Fruit fly (Drosophila melanogaster) whole organism, prepupa: ENCODE results near the gene MESR3.

ENCODE experiments used
- CG11294 ChIP-seq: fragments of 200-800 bp; sonication (Bioruptor generic); IDR thresholded peaks from 2 replicates; pipeline ENCODE4 v1.3.6; 2022; ENCODE audit warnings: missing biosample characterization, missing genetic modification characterization
- CG15336 ChIP-seq: fragments of 200-800 bp; sonication (Bioruptor generic); IDR thresholded peaks from 2 replicates; pipeline ENCODE4 v1.3.6; 2022; ENCODE audit warnings: missing biosample characterization, missing genetic modification characterization
- CG3032 ChIP-seq: fragments of 200-800 bp; optimal IDR thresholded peaks from 2 replicates; lab custom pipeline; 2019; ENCODE audit warnings: missing biosample characterization, mild to moderate bottlenecking, missing genetic modification characterization, moderate library complexity
- CG6163 ChIP-seq: fragments of 200-800 bp; sonication (Bioruptor generic); IDR thresholded peaks from 3 replicates; pipeline ENCODE4 v1.3.6; 2022; ENCODE audit warnings: missing biosample characterization, missing genetic modification characterization
- CG8119 ChIP-seq: fragments of 200-800 bp; sonication (Bioruptor generic); IDR thresholded peaks from 3 replicates; pipeline ENCODE4 v1.3.6; 2022; ENCODE audit warnings: missing biosample characterization, missing genetic modification characterization
- Eip75B ChIP-seq: fragments of 200-800 bp; sonication (Bioruptor generic); optimal IDR thresholded peaks from 3 replicates; lab custom pipeline; 2016; ENCODE audit warnings: missing biosample characterization, missing genetic modification characterization
- Gug ChIP-seq: fragments of 200-800 bp; sonication (Bioruptor generic); IDR thresholded peaks from 2 replicates; pipeline ENCODE4 v1.3.6; 2022; ENCODE audit warnings: missing biosample characterization, missing genetic modification characterization
- Lpt ChIP-seq: fragments of 200-800 bp; sonication (Bioruptor generic); optimal IDR thresholded peaks from 3 replicates; lab custom pipeline; 2016; ENCODE audit warnings: missing biosample characterization, missing genetic modification characterization
- Met ChIP-seq: fragments of 200-800 bp; sonication (Bioruptor generic); optimal IDR thresholded peaks from 3 replicates; lab custom pipeline; 2016; ENCODE audit warnings: missing biosample characterization, missing genetic modification characterization
- Sox102F ChIP-seq: fragments of 200-800 bp; sonication (Bioruptor generic); optimal IDR thresholded peaks from 2 replicates; lab custom pipeline; 2016; ENCODE audit warnings: missing biosample characterization, mild to moderate bottlenecking, missing genetic modification characterization
- achi ChIP-seq: fragments of 200-800 bp; sonication (Bioruptor generic); optimal IDR thresholded peaks from 3 replicates; lab custom pipeline; 2016; ENCODE audit warnings: missing biosample characterization, missing genetic modification characterization
- esn ChIP-seq: fragments of 200-800 bp; sonication (Bioruptor generic); optimal IDR thresholded peaks from 2 replicates; lab custom pipeline; 2016; ENCODE audit warnings: missing biosample characterization, mild to moderate bottlenecking, missing genetic modification characterization, moderate library complexity
- salr ChIP-seq, 2 experiments: fragments of 200-800 bp; sonication (Bioruptor generic); optimal IDR thresholded peaks; 3 replicates each; lab custom pipeline; 2016 to 2018; ENCODE audit warnings: missing biosample characterization in 2 of 2, missing genetic modification characterization in 2 of 2, mild to moderate bottlenecking in 1 of 2
- spab ChIP-seq: fragments of 200-800 bp; sonication (Bioruptor generic); optimal IDR thresholded peaks from 2 replicates; lab custom pipeline; 2017; ENCODE audit warnings: missing biosample characterization, mild to moderate bottlenecking, missing genetic modification characterization, missing genetic modification reagents

DNA sequence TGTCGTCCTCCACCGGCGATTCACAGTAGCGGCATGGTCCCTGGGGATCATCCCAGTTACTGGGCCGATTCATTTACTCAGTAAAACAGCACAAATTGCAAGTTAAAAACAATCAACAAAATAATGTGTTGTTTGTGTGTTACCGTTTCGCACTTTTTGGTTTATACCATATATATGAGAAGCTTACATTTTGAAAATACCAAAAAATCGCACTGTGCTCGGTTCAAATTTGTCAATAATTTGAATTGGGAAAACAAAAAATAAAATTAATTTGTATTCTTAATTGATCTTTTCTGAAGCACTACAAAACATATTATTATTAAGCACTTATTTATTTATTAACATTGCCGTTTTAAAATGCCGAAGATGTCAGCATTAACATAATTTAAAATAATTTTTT lies 5.0 kb upstream of the MESR3 start, which contains the start of gene Atac2:
- TF ChIP-seq CG11294 (GFP tag; lab: Robert Waterston, UW): no peak
- no peak for TF ChIP-seq esn
- TF ChIP-seq Met (GFP tag; lab: Kevin White, UChicago): no peak
- TF ChIP-seq salr (GFP tag; optimal IDR thresholded peaks at IDR 0.05; lab: Kevin White, UChicago): no peak
- no peak for TF ChIP-seq Sox102F (GFP tag; lab: Kevin White, UChicago)
- TF ChIP-seq CG6163 (GFP tag; lab: Robert Waterston, UW): no peak
- no peak for TF ChIP-seq Gug
- no peak for TF ChIP-seq CG3032
- no peak for TF ChIP-seq Lpt (GFP tag; lab: Kevin White, UChicago)
- no peak for TF ChIP-seq spab
- TF ChIP-seq CG8119: no peak
- no peak for TF ChIP-seq Eip75B (GFP tag; lab: Kevin White, UChicago)
- TF ChIP-seq CG15336: no peak
- TF ChIP-seq achi: no peak
